Fruit fly (Drosophila melanogaster) whole organism, embryonic: Measurements from ENCODE around the gene H15.

ENCODE experiments used
- Atf3 ChIP-seq: fragments of 200-800 bp; sonication (Bioruptor generic); optimal IDR thresholded peaks from 3 replicates; lab custom pipeline; 2016; ENCODE audit warnings: missing biosample characterization, missing genetic modification characterization
- CG10565 ChIP-seq: fragments of 200-800 bp; sonication (Bioruptor generic); optimal IDR thresholded peaks from 3 replicates; lab custom pipeline; 2016; ENCODE audit warnings: missing biosample characterization, mild to moderate bottlenecking, missing genetic modification characterization
- CG10959 ChIP-seq: fragments of 200-800 bp; sonication (Bioruptor generic); IDR thresholded peaks from 2 replicates; pipeline ENCODE4 v1.3.6; 2022; ENCODE audit warnings: missing biosample characterization, missing genetic modification characterization
- CG11560 ChIP-seq: fragments of 200-800 bp; sonication (Bioruptor generic); IDR thresholded peaks from 3 replicates; pipeline ENCODE4 v1.3.6; 2022; ENCODE audit warnings: missing biosample characterization, missing genetic modification characterization
- CG12104 ChIP-seq: fragments of 200-800 bp; sonication (Bioruptor generic); optimal IDR thresholded peaks from 3 replicates; lab custom pipeline; 2016; ENCODE audit warnings: missing biosample characterization, missing genetic modification characterization
- CG12391 ChIP-seq: fragments of 200-800 bp; sonication (Bioruptor generic); optimal IDR thresholded peaks from 3 replicates; lab custom pipeline; 2018; ENCODE audit warnings: missing biosample characterization, mild to moderate bottlenecking, missing genetic modification characterization, moderate library complexity
- CG12942 ChIP-seq: fragments of 200-800 bp; sonication (Bioruptor generic); optimal IDR thresholded peaks from 3 replicates; lab custom pipeline; 2016; ENCODE audit warnings: missing biosample characterization, missing genetic modification characterization
- CG13624 ChIP-seq: fragments of 200-800 bp; sonication (Bioruptor generic); optimal IDR thresholded peaks from 2 replicates; lab custom pipeline; 2016; ENCODE audit warnings: missing biosample characterization, missing genetic modification characterization
- CG15011 ChIP-seq: fragments of 200-800 bp; sonication (Bioruptor generic); optimal IDR thresholded peaks from 3 replicates; lab custom pipeline; 2018; ENCODE audit warnings: missing biosample characterization, mild to moderate bottlenecking, missing genetic modification characterization
- CG1647 ChIP-seq: fragments of 200-800 bp; sonication (Bioruptor generic); optimal IDR thresholded peaks from 3 replicates; lab custom pipeline; 2016; ENCODE audit warnings: missing biosample characterization, missing genetic modification characterization
- CG17802 ChIP-seq: fragments of 200-800 bp; sonication (Bioruptor generic); optimal IDR thresholded peaks from 2 replicates; lab custom pipeline; 2018; ENCODE audit warnings: missing biosample characterization, mild to moderate bottlenecking, missing genetic modification characterization, moderate library complexity
- CG17829 ChIP-seq: fragments of 200-800 bp; optimal IDR thresholded peaks from 2 replicates; lab custom pipeline; 2019; ENCODE audit warnings: missing biosample characterization, mild to moderate bottlenecking, missing genetic modification characterization, moderate library complexity
- CG18262 ChIP-seq: fragments of 200-800 bp; optimal IDR thresholded peaks from 3 replicates; lab custom pipeline; 2019; ENCODE audit warnings: missing biosample characterization, mild to moderate bottlenecking, missing genetic modification characterization, moderate library complexity
- CG2120 ChIP-seq: fragments of 200-800 bp; sonication (Bioruptor generic); optimal IDR thresholded peaks from 3 replicates; lab custom pipeline; 2016; ENCODE audit warnings: missing biosample characterization, missing genetic modification characterization
- CG2712 ChIP-seq: fragments of 200-800 bp; optimal IDR thresholded peaks from 3 replicates; lab custom pipeline; 2019; ENCODE audit warnings: missing biosample characterization, mild to moderate bottlenecking, missing genetic modification characterization, moderate library complexity
- CG30431 ChIP-seq: fragments of 200-800 bp; sonication (Bioruptor generic); optimal IDR thresholded peaks from 2 replicates; lab custom pipeline; 2017; ENCODE audit warnings: missing biosample characterization, missing genetic modification characterization
- CG31441 ChIP-seq: fragments of 200-800 bp; sonication (Bioruptor generic); IDR thresholded peaks from 2 replicates; pipeline ENCODE4 v1.3.6; 2022; ENCODE audit warnings: missing biosample characterization, missing genetic modification characterization
- CG33213 ChIP-seq: fragments of 200-800 bp; sonication (Bioruptor generic); optimal IDR thresholded peaks from 3 replicates; lab custom pipeline; 2016; ENCODE audit warnings: missing biosample characterization, missing genetic modification characterization
- CG4282 ChIP-seq: fragments of 200-800 bp; sonication (Bioruptor generic); optimal IDR thresholded peaks from 2 replicates; lab custom pipeline; 2016; ENCODE audit warnings: missing biosample characterization, missing genetic modification characterization
- CG4424 ChIP-seq: fragments of 200-800 bp; sonication (Bioruptor generic); optimal IDR thresholded peaks from 3 replicates; lab custom pipeline; 2016; ENCODE audit warnings: missing biosample characterization, missing genetic modification characterization
- CG8281 ChIP-seq: fragments of 200-800 bp; sonication (Bioruptor generic); optimal IDR thresholded peaks from 2 replicates; lab custom pipeline; 2018; ENCODE audit warnings: missing biosample characterization, mild to moderate bottlenecking, missing genetic modification characterization, moderate library complexity
- CG9215 ChIP-seq: fragments of 200-800 bp; sonication (Bioruptor generic); IDR thresholded peaks from 2 replicates; pipeline ENCODE4 v1.3.6; 2022; ENCODE audit warnings: missing biosample characterization, missing genetic modification characterization
- Ets97D ChIP-seq: fragments of 200-800 bp; sonication (Bioruptor generic); optimal IDR thresholded peaks from 3 replicates; lab custom pipeline; 2016; ENCODE audit warnings: missing biosample characterization, missing genetic modification characterization
- Gsc ChIP-seq: fragments of 200-800 bp; sonication (Bioruptor generic); IDR thresholded peaks from 2 replicates; pipeline ENCODE4 v1.3.6; 2022; ENCODE audit warnings: missing biosample characterization, missing genetic modification characterization
- HLH3B ChIP-seq: fragments of 200-800 bp; sonication (Bioruptor generic); IDR thresholded peaks from 2 replicates; pipeline ENCODE4 v1.3.6; 2022; ENCODE audit warnings: missing biosample characterization, missing genetic modification characterization
- Hmx ChIP-seq: fragments of 200-800 bp; sonication (Bioruptor generic); optimal IDR thresholded peaks from 2 replicates; lab custom pipeline; 2016; ENCODE audit warnings: missing biosample characterization, missing genetic modification characterization
- Hr78 ChIP-seq, 2 experiments: fragments of 200-800 bp in 1 of 2; fragments of >200 bp in 1 of 2; sonication (Bioruptor generic) in 1 of 2; optimal IDR thresholded peaks; 2 replicates each; lab custom pipeline; 2017 to 2019; ENCODE audit warnings: missing biosample characterization in 2 of 2, missing genetic modification characterization in 2 of 2, mild to moderate bottlenecking in 1 of 2, moderate library complexity in 1 of 2
- Med ChIP-seq: fragments of 200-800 bp; sonication (Bioruptor generic); peaks from one replicate; lab custom pipeline; 2016; ENCODE audit warnings: missing biosample characterization, missing genetic modification characterization, mild to moderate bottlenecking, inconsistent platforms, moderate library complexity
- NK7.1 ChIP-seq: fragments of 200-800 bp; sonication (Bioruptor generic); optimal IDR thresholded peaks from 3 replicates; lab custom pipeline; 2016; ENCODE audit warnings: missing biosample characterization, missing genetic modification characterization
- Ravus ChIP-seq: fragments of 200-800 bp; sonication (Bioruptor generic); IDR thresholded peaks from 2 replicates; pipeline ENCODE4 v1.3.6; 2022; ENCODE audit warnings: missing biosample characterization, missing genetic modification characterization
- Six4 ChIP-seq: fragments of 200-800 bp; sonication (Bioruptor generic); optimal IDR thresholded peaks from 2 replicates; lab custom pipeline; 2016; ENCODE audit warnings: missing biosample characterization, missing genetic modification characterization
- Sox100B ChIP-seq: fragments of 200-800 bp; sonication (Bioruptor generic); optimal IDR thresholded peaks from 3 replicates; lab custom pipeline; 2018; ENCODE audit warnings: missing biosample characterization, mild to moderate bottlenecking, missing genetic modification characterization
- Trl ChIP-seq, 3 experiments: fragments of >200 bp in 2 of 3; fragments of 200-800 bp in 1 of 3; sonication (Bioruptor generic) in 1 of 3; optimal IDR thresholded peaks; 2 replicates in 1 of 3; 3 replicates in 2 of 3; lab custom pipeline; 2016 to 2017; ENCODE audit warnings: missing biosample characterization in 1 of 3, missing genetic modification characterization in 1 of 3
- ap ChIP-seq: fragments of 200-800 bp; sonication (Bioruptor generic); IDR thresholded peaks from 2 replicates; pipeline ENCODE4 v1.3.6; 2022; ENCODE audit warnings: missing biosample characterization, missing genetic modification characterization
- ash1 ChIP-seq: fragments of 200-800 bp; sonication (Bioruptor generic); optimal IDR thresholded peaks from 2 replicates; lab custom pipeline; 2018; ENCODE audit warnings: missing biosample characterization, mild to moderate bottlenecking, missing genetic modification characterization
- bowl ChIP-seq: fragments of 200-800 bp; sonication (Bioruptor generic); IDR thresholded peaks from 2 replicates; pipeline ENCODE4 v1.3.6; 2022; ENCODE audit warnings: missing biosample characterization, missing genetic modification characterization
- bsh ChIP-seq, 2 experiments: fragments of 200-800 bp; sonication (Bioruptor generic); optimal IDR thresholded peaks; 2 replicates each; lab custom pipeline; 2017 to 2018; ENCODE audit warnings: mild to moderate bottlenecking in 2 of 2, missing biosample characterization in 2 of 2, missing genetic modification characterization in 2 of 2, moderate library complexity in 1 of 2
- chif ChIP-seq, 2 experiments: fragments of 200-800 bp; sonication (Bioruptor generic); optimal IDR thresholded peaks; 3 replicates each; lab custom pipeline; 2016; ENCODE audit warnings: missing biosample characterization in 2 of 2, missing genetic modification characterization in 2 of 2
- croc ChIP-seq: fragments of 200-800 bp; sonication (Bioruptor generic); conservative IDR thresholded peaks from 3 replicates; pipeline ENCODE4 v1.3.6; 2022; ENCODE audit warnings: missing biosample characterization, missing genetic modification characterization
- crp ChIP-seq, 2 experiments: fragments of 200-800 bp; sonication (Bioruptor generic); optimal IDR thresholded peaks; 2 replicates in 1 of 2; 3 replicates in 1 of 2; lab custom pipeline; 2017; ENCODE audit warnings: missing biosample characterization in 2 of 2, missing genetic modification characterization in 2 of 2, mild to moderate bottlenecking in 1 of 2, moderate library complexity in 1 of 2
- dati ChIP-seq: fragments of 200-800 bp; sonication (Bioruptor generic); IDR thresholded peaks from 2 replicates; pipeline ENCODE4 v1.3.6; 2022; ENCODE audit warnings: missing biosample characterization, missing genetic modification characterization
- ham ChIP-seq: fragments of 200-800 bp; sonication (Bioruptor generic); IDR thresholded peaks from 2 replicates; pipeline ENCODE4 v1.3.6; 2022; ENCODE audit warnings: missing biosample characterization, missing genetic modification characterization
- hkb ChIP-seq, 2 experiments: fragments of 200-800 bp in 1 of 2; fragments of >200 bp in 1 of 2; sonication (Bioruptor generic) in 1 of 2; IDR thresholded peaks in 1 of 2; optimal IDR thresholded peaks in 1 of 2; 2 replicates each; pipeline versions ENCODE4 v1.3.6 to Lab custom; 2017 to 2022; ENCODE audit warnings: missing biosample characterization in 1 of 2, missing genetic modification characterization in 1 of 2
- org-1 ChIP-seq: fragments of 200-800 bp; sonication (Bioruptor generic); optimal IDR thresholded peaks from 2 replicates; lab custom pipeline; 2017; ENCODE audit warnings: missing biosample characterization, missing genetic modification characterization
- peb ChIP-seq: fragments of 200-800 bp; sonication (Bioruptor generic); IDR thresholded peaks from 2 replicates; pipeline ENCODE4 v1.3.6; 2022; ENCODE audit warnings: missing biosample characterization, missing genetic modification characterization
- psq ChIP-seq: fragments of 200-800 bp; sonication (Bioruptor generic); optimal IDR thresholded peaks from 2 replicates; lab custom pipeline; 2017; ENCODE audit warnings: missing biosample characterization, missing genetic modification characterization
- salm ChIP-seq: fragments of 200-800 bp; sonication (Bioruptor generic); optimal IDR thresholded peaks from 2 replicates; lab custom pipeline; 2018; ENCODE audit warnings: missing biosample characterization, mild to moderate bottlenecking, missing genetic modification characterization
- schlank ChIP-seq: fragments of 200-800 bp; sonication (Bioruptor generic); optimal IDR thresholded peaks from 2 replicates; lab custom pipeline; 2018; ENCODE audit warnings: missing biosample characterization, mild to moderate bottlenecking, missing genetic modification characterization
- sna ChIP-seq: fragments of 200-800 bp; sonication (Bioruptor generic); IDR thresholded peaks from 2 replicates; pipeline ENCODE4 v1.3.6; 2022; ENCODE audit warnings: missing biosample characterization, missing genetic modification characterization; ENCODE audit not compliant: partially characterized antibody
- so ChIP-seq: fragments of 200-800 bp; sonication (Bioruptor generic); IDR thresholded peaks from 3 replicates; pipeline ENCODE4 v1.3.6; 2022; ENCODE audit warnings: missing biosample characterization, missing genetic modification characterization
- stwl ChIP-seq: fragments of 200-800 bp; sonication (Bioruptor generic); optimal IDR thresholded peaks from 3 replicates; lab custom pipeline; 2018; ENCODE audit warnings: missing biosample characterization, mild to moderate bottlenecking, missing genetic modification characterization, moderate library complexity

H15 gene

DNA sequence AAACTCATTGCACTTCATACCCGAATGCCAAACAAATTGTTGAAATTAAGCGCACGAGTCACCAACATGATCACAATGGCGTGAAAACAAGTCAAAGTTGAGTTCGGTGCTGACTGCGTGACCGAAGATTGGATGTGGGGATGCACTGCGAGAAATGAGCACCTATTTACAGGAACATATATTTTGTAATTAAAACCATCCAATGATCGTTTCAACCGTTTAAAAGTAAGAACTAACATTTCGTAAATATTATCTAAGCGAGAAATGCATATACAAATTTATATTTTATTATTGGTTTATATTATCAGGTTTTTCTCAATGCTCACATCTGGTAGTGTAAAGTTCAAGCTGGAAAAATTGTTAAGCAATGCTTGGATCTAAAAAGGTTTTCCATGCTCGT lies 25.3 kb upstream of the H15 start (continued):
- TF ChIP-seq Sox100B (no peak), CG1647 (GFP tag; lab: Kevin White, UChicago) (no peak), salm (tag; lab: Kevin White, UChicago) (no peak), Trl (optimal IDR thresholded peaks at IDR 0.05; lab: Kevin White, UChicago) (no peak), Trl (GFP tag; optimal IDR thresholded peaks at IDR 0.05; lab: Kevin White, UChicago) (no peak), ham (GFP tag; lab: Robert Waterston, UW) (no peak), bowl (GFP tag; lab: Robert Waterston, UW) (no peak), CG10959 (peak; percentile 33; the same call in 1 of the 2 replicates), CG30431 (GFP tag; lab: Kevin White, UChicago) (no peak), psq (GFP tag; lab: Kevin White, UChicago) (no peak), Hmx (GFP tag; lab: Kevin White, UChicago) (no peak), CG8281 (tag; lab: Kevin White, UChicago) (no peak), CG12391 (tag; lab: Kevin White, UChicago) (peak; percentile 15), org-1 (no peak), schlank (tag; lab: Kevin White, UChicago) (no peak), crp (GFP tag; optimal IDR thresholded peaks at IDR 0.05; lab: Kevin White, UChicago) (no peak), NK7.1 (GFP tag; lab: Kevin White, UChicago) (no peak), CG12942 (GFP tag; lab: Kevin White, UChicago) (no peak), Ets97D (GFP tag; lab: Kevin White, UChicago) (no peak), Hr78 (GFP tag; optimal IDR thresholded peaks at IDR 0.05; lab: Kevin White, UChicago) (peak in 1 of 2 experiments; percentile 23), sna (GFP tag; lab: Robert Waterston, UW) (no peak), peb (GFP tag; lab: Robert Waterston, UW) (0 out of 2 replicates have a peak, but pooled peaks have one; percentile 14), CG31441 (GFP tag; lab: Robert Waterston, UW) (peak; percentile 45; the same call in 1 of the 2 replicates), Med (peak; percentile 49), CG13624 (GFP tag; lab: Kevin White, UChicago) (no peak), croc (GFP tag; lab: Robert Waterston, UW) (no peak), chif (GFP tag; optimal IDR thresholded peaks at IDR 0.05; lab: Kevin White, UChicago) (no peak), dati (GFP tag; lab: Robert Waterston, UW) (no peak), CG12104 (GFP tag; lab: Kevin White, UChicago) (no peak), CG10565 (no peak), hkb (optimal IDR thresholded peaks at IDR 0.05; lab: Kevin White, UChicago) (no peak), hkb (GFP tag; IDR thresholded peaks at IDR 0.05; lab: Robert Waterston, UW) (no peak), CG2120 (GFP tag; lab: Kevin White, UChicago) (no peak), CG4282 (no peak), CG17802 (tag; lab: Kevin White, UChicago) (no peak), ash1 (GFP tag; lab: Kevin White, UChicago) (no peak), Atf3 (GFP tag; lab: Kevin White, UChicago) (no peak), stwl (tag; lab: Kevin White, UChicago) (no peak), Gsc (GFP tag; lab: Robert Waterston, UW) (no peak), CG18262 (tag; lab: Kevin White, UChicago) (peak; percentile 56), Ravus (GFP tag; lab: Robert Waterston, UW) (no peak), Six4 (GFP tag; lab: Kevin White, UChicago) (no peak), CG9215 (GFP tag; lab: Robert Waterston, UW) (no peak), CG11560 (no peak), CG2712 (tag; lab: Kevin White, UChicago) (peak; percentile 59), bsh (GFP tag; optimal IDR thresholded peaks at IDR 0.05; lab: Kevin White, UChicago) (peak in 1 of 2 experiments; percentile 67), CG15011 (GFP tag; lab: Kevin White, UChicago) (no peak), ap (no peak), CG4424 (GFP tag; lab: Kevin White, UChicago) (peak; percentile 11), CG33213 (GFP tag; lab: Kevin White, UChicago) (no peak), so (GFP tag; lab: Robert Waterston, UW) (no peak), CG17829 (tag; lab: Kevin White, UChicago) (peak; percentile 14), HLH3B (GFP tag; lab: Robert Waterston, UW) (no peak; the same call in 1 of the 2 replicates)
